Fruit fly (Drosophila melanogaster) whole organism, pupa: ENCODE data around the gene aop.

Experiments
- CG10348 ChIP-seq: fragments of 200-800 bp; sonication (Bioruptor generic); IDR thresholded peaks from 2 replicates; pipeline ENCODE4 v1.3.6; 2022; ENCODE audit warnings: missing biosample characterization, missing genetic modification characterization
- CG12605 ChIP-seq: fragments of 200-800 bp; sonication (Bioruptor generic); IDR thresholded peaks from 2 replicates; pipeline ENCODE4 v1.3.6; 2022; ENCODE audit warnings: missing biosample characterization, missing genetic modification characterization
- CG14655 ChIP-seq: fragments of 200-800 bp; sonication (Bioruptor generic); optimal IDR thresholded peaks from 3 replicates; lab custom pipeline; 2017; ENCODE audit warnings: mild to moderate bottlenecking, missing biosample characterization, missing genetic modification reagents, missing genetic modification characterization
- CG15710 ChIP-seq: fragments of 200-800 bp; sonication (Bioruptor generic); optimal IDR thresholded peaks from 2 replicates; lab custom pipeline; 2018; ENCODE audit warnings: missing biosample characterization, mild to moderate bottlenecking, missing genetic modification characterization, moderate library complexity
- CG17806 ChIP-seq: fragments of 200-800 bp; sonication (Bioruptor generic); optimal IDR thresholded peaks from 2 replicates; lab custom pipeline; 2018; ENCODE audit warnings: missing biosample characterization, mild to moderate bottlenecking, missing genetic modification characterization, moderate library complexity
- CG34367 ChIP-seq: fragments of 200-800 bp; sonication (Bioruptor generic); optimal IDR thresholded peaks from 2 replicates; lab custom pipeline; 2018; ENCODE audit warnings: missing biosample characterization, mild to moderate bottlenecking, missing genetic modification characterization
- CG8159 ChIP-seq: fragments of 200-800 bp; sonication (Bioruptor generic); optimal IDR thresholded peaks from 3 replicates; lab custom pipeline; 2018; ENCODE audit warnings: missing biosample characterization, mild to moderate bottlenecking, missing genetic modification characterization, moderate library complexity
- CG8301 ChIP-seq: fragments of 200-800 bp; sonication (Bioruptor generic); optimal IDR thresholded peaks from 2 replicates; lab custom pipeline; 2018; ENCODE audit warnings: missing biosample characterization, mild to moderate bottlenecking, missing genetic modification characterization
- D1 ChIP-seq: fragments of 200-800 bp; sonication (Bioruptor generic); optimal IDR thresholded peaks from 2 replicates; lab custom pipeline; 2018; ENCODE audit warnings: missing biosample characterization, mild to moderate bottlenecking, missing genetic modification characterization, moderate library complexity
- Ets98B ChIP-seq: fragments of 200-800 bp; sonication (Bioruptor generic); IDR thresholded peaks from 2 replicates; pipeline ENCODE4 v1.3.6; 2022; ENCODE audit warnings: missing biosample characterization, missing genetic modification characterization
- Pif1B ChIP-seq: fragments of 200-800 bp; sonication (Bioruptor generic); optimal IDR thresholded peaks from 3 replicates; lab custom pipeline; 2016; ENCODE audit warnings: missing biosample characterization, missing genetic modification characterization
- gl ChIP-seq: fragments of 200-800 bp; sonication (Bioruptor generic); optimal IDR thresholded peaks from 2 replicates; lab custom pipeline; 2018; ENCODE audit warnings: missing biosample characterization, mild to moderate bottlenecking, missing genetic modification characterization
- rn ChIP-seq: fragments of 200-800 bp; sonication (Bioruptor generic); IDR thresholded peaks from 2 replicates; pipeline ENCODE4 v1.3.6; 2022; ENCODE audit warnings: missing biosample characterization, missing genetic modification characterization

dm6 chr2L:2206066-2206465 is 27.5 kb upstream of the aop start, which contains the start of gene CG31668:
- TF ChIP-seq D1: no peak
- TF ChIP-seq CG14655 (GFP tag; lab: Kevin White, UChicago): no peak
- TF ChIP-seq CG8159: no peak
- no peak for TF ChIP-seq CG12605 (GFP tag; lab: Robert Waterston, UW)
- no peak for TF ChIP-seq CG17806 (tag; lab: Kevin White, UChicago)
- no peak for TF ChIP-seq CG15710 (tag; lab: Kevin White, UChicago)
- TF ChIP-seq CG10348 (GFP tag; lab: Robert Waterston, UW): no peak
- no peak for TF ChIP-seq CG8301
- TF ChIP-seq Ets98B: no peak
- TF ChIP-seq rn (GFP tag; lab: Robert Waterston, UW): no peak
- TF ChIP-seq CG34367 (tag; lab: Kevin White, UChicago): no peak
- no peak for TF ChIP-seq Pif1B (GFP tag; lab: Kevin White, UChicago)
- no peak for TF ChIP-seq gl (tag; lab: Kevin White, UChicago)
